Fruit fly (Drosophila melanogaster) whole organism, embryonic: ENCODE data around the gene AMPdeam.

Experiments used
- ATbp ChIP-seq: fragments of 200-800 bp; sonication (Bioruptor generic); optimal IDR thresholded peaks from 2 replicates; lab custom pipeline; 2017; ENCODE audit warnings: missing biosample characterization, mild to moderate bottlenecking, missing genetic modification characterization, missing genetic modification reagents
- B-H1 ChIP-seq: fragments of 200-800 bp; sonication (Bioruptor generic); IDR thresholded peaks from 3 replicates; pipeline ENCODE4 v1.3.6; 2022; ENCODE audit warnings: missing biosample characterization, missing genetic modification characterization
- C15 ChIP-seq: fragments of 200-800 bp; sonication (Bioruptor generic); IDR thresholded peaks from 3 replicates; pipeline ENCODE4 v1.3.6; 2022; ENCODE audit warnings: missing biosample characterization, missing genetic modification characterization
- CG10267 ChIP-seq: fragments of 200-800 bp; sonication (Bioruptor generic); optimal IDR thresholded peaks from 2 replicates; lab custom pipeline; 2018; ENCODE audit warnings: missing biosample characterization, mild to moderate bottlenecking, missing genetic modification characterization, moderate library complexity
- CG11093 ChIP-seq: fragments of 200-800 bp; sonication (Bioruptor generic); IDR thresholded peaks from 3 replicates; pipeline ENCODE4 v1.3.6; 2022; ENCODE audit warnings: missing biosample characterization, missing genetic modification characterization
- CG12391 ChIP-seq: fragments of 200-800 bp; sonication (Bioruptor generic); optimal IDR thresholded peaks from 3 replicates; lab custom pipeline; 2018; ENCODE audit warnings: missing biosample characterization, mild to moderate bottlenecking, missing genetic modification characterization, moderate library complexity
- CG12659 ChIP-seq: fragments of 200-800 bp; sonication (Bioruptor generic); optimal IDR thresholded peaks from 3 replicates; lab custom pipeline; 2017; ENCODE audit warnings: mild to moderate bottlenecking, missing biosample characterization, missing genetic modification reagents, missing genetic modification characterization
- CG13775 ChIP-seq: fragments of 200-800 bp; sonication (Bioruptor generic); optimal IDR thresholded peaks from 3 replicates; lab custom pipeline; 2017; ENCODE audit warnings: missing biosample characterization, mild to moderate bottlenecking, missing genetic modification characterization
- CG14441 ChIP-seq: fragments of 200-800 bp; sonication (Bioruptor generic); IDR thresholded peaks from 2 replicates; pipeline ENCODE4 v1.3.6; 2022; ENCODE audit warnings: missing biosample characterization, missing genetic modification characterization
- CG15269 ChIP-seq: fragments of 200-800 bp; sonication (Bioruptor generic); optimal IDR thresholded peaks from 2 replicates; lab custom pipeline; 2018; ENCODE audit warnings: missing biosample characterization, mild to moderate bottlenecking, missing genetic modification characterization, moderate library complexity
- CG15696 ChIP-seq: fragments of 200-800 bp; sonication (Bioruptor generic); optimal IDR thresholded peaks from 2 replicates; lab custom pipeline; 2019; ENCODE audit warnings: missing biosample characterization, mild to moderate bottlenecking, missing genetic modification characterization, moderate library complexity
- CG17186 ChIP-seq: fragments of 200-800 bp; sonication (Bioruptor generic); optimal IDR thresholded peaks from 3 replicates; lab custom pipeline; 2017; ENCODE audit warnings: missing biosample characterization, missing genetic modification reagents, missing genetic modification characterization
- CG17568 ChIP-seq: fragments of 200-800 bp; sonication (Bioruptor generic); optimal IDR thresholded peaks from 2 replicates; lab custom pipeline; 2018; ENCODE audit warnings: missing biosample characterization, mild to moderate bottlenecking, missing genetic modification characterization, moderate library complexity
- CG18262 ChIP-seq: fragments of 200-800 bp; optimal IDR thresholded peaks from 3 replicates; lab custom pipeline; 2019; ENCODE audit warnings: missing biosample characterization, mild to moderate bottlenecking, missing genetic modification characterization, moderate library complexity
- CG2120 ChIP-seq: fragments of 200-800 bp; sonication (Bioruptor generic); optimal IDR thresholded peaks from 3 replicates; lab custom pipeline; 2016; ENCODE audit warnings: missing biosample characterization, missing genetic modification characterization
- CG2875 ChIP-seq: fragments of 200-800 bp; sonication (Bioruptor generic); optimal IDR thresholded peaks from 2 replicates; lab custom pipeline; 2017; ENCODE audit warnings: missing biosample characterization, mild to moderate bottlenecking, missing genetic modification characterization, missing genetic modification reagents
- CG30020 ChIP-seq: fragments of 200-800 bp; optimal IDR thresholded peaks from 2 replicates; lab custom pipeline; 2019; ENCODE audit warnings: missing biosample characterization, mild to moderate bottlenecking, missing genetic modification characterization, moderate library complexity
- CG32767 ChIP-seq: fragments of 200-800 bp; sonication (Bioruptor generic); IDR thresholded peaks from 2 replicates; pipeline ENCODE4 v1.3.6; 2022; ENCODE audit warnings: missing biosample characterization, missing genetic modification characterization
- CG34422 ChIP-seq: fragments of 200-800 bp; sonication (Bioruptor generic); IDR thresholded peaks from 3 replicates; pipeline ENCODE4 v1.3.6; 2022; ENCODE audit warnings: missing biosample characterization, missing genetic modification characterization
- CG6854 ChIP-seq: fragments of 200-800 bp; sonication (Bioruptor generic); optimal IDR thresholded peaks from 3 replicates; lab custom pipeline; 2017; ENCODE audit warnings: missing biosample characterization, mild to moderate bottlenecking, missing genetic modification characterization
- CG7745 ChIP-seq: fragments of 200-800 bp; sonication (Bioruptor generic); optimal IDR thresholded peaks from 2 replicates; lab custom pipeline; 2018; ENCODE audit warnings: missing biosample characterization, mild to moderate bottlenecking, missing genetic modification characterization, moderate library complexity
- CG7839 ChIP-seq: fragments of 200-800 bp; sonication (Bioruptor generic); optimal IDR thresholded peaks from 3 replicates; lab custom pipeline; 2018; ENCODE audit warnings: missing biosample characterization, mild to moderate bottlenecking, missing genetic modification characterization, moderate library complexity
- CG9932 ChIP-seq: fragments of 200-800 bp; sonication (Bioruptor generic); IDR thresholded peaks from 2 replicates; pipeline ENCODE4 v1.3.6; 2022; ENCODE audit warnings: missing biosample characterization, missing genetic modification characterization
- CkIIα-i1 ChIP-seq: fragments of 200-800 bp; sonication (Bioruptor generic); IDR thresholded peaks from 2 replicates; pipeline ENCODE4 v1.3.6; 2022; ENCODE audit warnings: missing biosample characterization, missing genetic modification characterization
- CoRest ChIP-seq: fragments of 200-800 bp; sonication (Bioruptor generic); optimal IDR thresholded peaks from 3 replicates; lab custom pipeline; 2018; ENCODE audit warnings: missing biosample characterization, mild to moderate bottlenecking, missing genetic modification characterization, moderate library complexity
- Drgx ChIP-seq: fragments of 200-800 bp; sonication (Bioruptor generic); IDR thresholded peaks from 2 replicates; pipeline ENCODE4 v1.3.6; 2022; ENCODE audit warnings: missing biosample characterization, missing genetic modification characterization
- Ets97D ChIP-seq: fragments of 200-800 bp; sonication (Bioruptor generic); optimal IDR thresholded peaks from 3 replicates; lab custom pipeline; 2016; ENCODE audit warnings: missing biosample characterization, missing genetic modification characterization
- Hr78 ChIP-seq, 2 experiments: fragments of 200-800 bp in 1 of 2; fragments of >200 bp in 1 of 2; sonication (Bioruptor generic) in 1 of 2; optimal IDR thresholded peaks; 2 replicates each; lab custom pipeline; 2017 to 2019; ENCODE audit warnings: missing biosample characterization in 2 of 2, missing genetic modification characterization in 2 of 2, mild to moderate bottlenecking in 1 of 2, moderate library complexity in 1 of 2
- Mad ChIP-seq: fragments of 200-800 bp; sonication (Bioruptor generic); optimal IDR thresholded peaks from 2 replicates; lab custom pipeline; 2016; ENCODE audit warnings: missing biosample characterization, missing genetic modification characterization
- NfI ChIP-seq: fragments of 200-800 bp; sonication (Bioruptor generic); optimal IDR thresholded peaks from 3 replicates; lab custom pipeline; 2018; ENCODE audit warnings: missing biosample characterization, mild to moderate bottlenecking, missing genetic modification characterization, moderate library complexity
- Ssrp ChIP-seq: fragments of 200-800 bp; sonication (Bioruptor generic); optimal IDR thresholded peaks from 2 replicates; lab custom pipeline; 2018; ENCODE audit warnings: missing biosample characterization, mild to moderate bottlenecking, missing genetic modification characterization, moderate library complexity
- bsh ChIP-seq, 2 experiments: fragments of 200-800 bp; sonication (Bioruptor generic); optimal IDR thresholded peaks; 2 replicates each; lab custom pipeline; 2017 to 2018; ENCODE audit warnings: mild to moderate bottlenecking in 2 of 2, missing biosample characterization in 2 of 2, missing genetic modification characterization in 2 of 2, moderate library complexity in 1 of 2
- chif ChIP-seq, 2 experiments: fragments of 200-800 bp; sonication (Bioruptor generic); optimal IDR thresholded peaks; 3 replicates each; lab custom pipeline; 2016; ENCODE audit warnings: missing biosample characterization in 2 of 2, missing genetic modification characterization in 2 of 2
- chinmo ChIP-seq: fragments of 200-800 bp; sonication (Bioruptor generic); IDR thresholded peaks from 4 replicates; pipeline ENCODE4 v1.3.6; 2022; ENCODE audit warnings: missing biosample characterization, missing genetic modification characterization; ENCODE audit not compliant: partially characterized antibody
- crp ChIP-seq, 2 experiments: fragments of 200-800 bp; sonication (Bioruptor generic); optimal IDR thresholded peaks; 2 replicates in 1 of 2; 3 replicates in 1 of 2; lab custom pipeline; 2017; ENCODE audit warnings: missing biosample characterization in 2 of 2, missing genetic modification characterization in 2 of 2, mild to moderate bottlenecking in 1 of 2, moderate library complexity in 1 of 2
- esg ChIP-seq: fragments of 200-800 bp; sonication (Bioruptor generic); conservative IDR thresholded peaks from 2 replicates; pipeline ENCODE4 v1.3.6; 2022; ENCODE audit warnings: missing biosample characterization, missing genetic modification characterization
- her ChIP-seq: fragments of 200-800 bp; sonication (Bioruptor generic); optimal IDR thresholded peaks from 2 replicates; lab custom pipeline; 2016; ENCODE audit warnings: missing biosample characterization, missing genetic modification characterization
- knrl ChIP-seq: fragments of 200-800 bp; sonication (Bioruptor generic); IDR thresholded peaks from 3 replicates; pipeline ENCODE4 v1.3.6; 2022; ENCODE audit warnings: missing biosample characterization, missing genetic modification characterization; ENCODE audit not compliant: partially characterized antibody
- oc ChIP-seq: fragments of 200-800 bp; sonication (Bioruptor generic); optimal IDR thresholded peaks from 2 replicates; lab custom pipeline; 2018; ENCODE audit warnings: missing biosample characterization, mild to moderate bottlenecking, missing genetic modification characterization, moderate library complexity
- phol ChIP-seq: fragments of 200-800 bp; sonication (Bioruptor generic); optimal IDR thresholded peaks from 3 replicates; lab custom pipeline; 2018; ENCODE audit warnings: missing biosample characterization, mild to moderate bottlenecking, missing genetic modification characterization, moderate library complexity
- pita ChIP-seq: fragments of 200-800 bp; sonication (Bioruptor generic); optimal IDR thresholded peaks from 2 replicates; lab custom pipeline; 2017; ENCODE audit warnings: missing biosample characterization, mild to moderate bottlenecking, missing genetic modification characterization
- prd ChIP-seq, 3 experiments: fragments of >200 bp in 2 of 3; fragments of 200-800 bp in 1 of 3; sonication (Bioruptor generic) in 1 of 3; optimal IDR thresholded peaks in 2 of 3; IDR thresholded peaks in 1 of 3; 2 replicates in 2 of 3; 3 replicates in 1 of 3; pipeline versions ENCODE4 v1.3.6 to Lab custom; 2017 to 2022; ENCODE audit warnings: missing biosample characterization in 1 of 3, missing genetic modification characterization in 1 of 3
- ranshi ChIP-seq: fragments of 200-800 bp; sonication (Bioruptor generic); IDR thresholded peaks from 2 replicates; pipeline ENCODE4 v1.3.6; 2022; ENCODE audit warnings: missing biosample characterization, missing genetic modification characterization
- repo ChIP-seq: fragments of 200-800 bp; sonication (Bioruptor generic); optimal IDR thresholded peaks from 2 replicates; lab custom pipeline; 2016; ENCODE audit warnings: missing biosample characterization, missing genetic modification characterization
- row ChIP-seq: fragments of 200-800 bp; sonication (Bioruptor generic); IDR thresholded peaks from 3 replicates; pipeline ENCODE4 v1.3.6; 2022; ENCODE audit warnings: missing biosample characterization, missing genetic modification characterization
- so ChIP-seq: fragments of 200-800 bp; sonication (Bioruptor generic); IDR thresholded peaks from 3 replicates; pipeline ENCODE4 v1.3.6; 2022; ENCODE audit warnings: missing biosample characterization, missing genetic modification characterization
- tap ChIP-seq: fragments of 200-800 bp; optimal IDR thresholded peaks from 3 replicates; lab custom pipeline; 2019; ENCODE audit warnings: missing biosample characterization, mild to moderate bottlenecking, missing genetic modification characterization, moderate library complexity

Gene AMPdeam

dm6 chrX:13815526-13816173, 30.0 kb downstream of the AMPdeam start (continued):
- TF ChIP-seq CG7745 (tag; lab: Kevin White, UChicago) (no peak), CG12391 (peak; percentile 59), so (peak; percentile 72), CG15696 (tag; lab: Kevin White, UChicago) (peak; percentile 34), knrl (no peak), oc (peak; percentile 22), repo (no peak), CG10267 (peak; percentile 43), pita (GFP tag; lab: Kevin White, UChicago) (no peak), tap (tag; lab: Kevin White, UChicago) (peak; percentile 45), Mad (GFP tag; lab: Kevin White, UChicago) (peak; percentile 36), CG15269 (peak; percentile 73), CG11093 (GFP tag; lab: Robert Waterston, UW) (peak; percentile 63; the same call in 2 of the 3 replicates), CG17186 (no peak), CG9932 (GFP tag; lab: Robert Waterston, UW) (no peak), CG2120 (GFP tag; lab: Kevin White, UChicago) (peak; percentile 55), Ssrp (tag; lab: Kevin White, UChicago) (peak; percentile 69), CG13775 (GFP tag; lab: Kevin White, UChicago) (peak; percentile 30), Hr78 (GFP tag; optimal IDR thresholded peaks at IDR 0.05; lab: Kevin White, UChicago) (peak in 1 of 2 experiments; percentile 34), CkIIα-i1 (GFP tag; lab: Robert Waterston, UW) (no peak), ATbp (GFP tag; lab: Kevin White, UChicago) (no peak), B-H1 (GFP tag; lab: Robert Waterston, UW) (peak; percentile 26), CG7839 (tag; lab: Kevin White, UChicago) (peak; percentile 80), esg (GFP tag; lab: Robert Waterston, UW) (peak; percentile 60), CG32767 (GFP tag; lab: Robert Waterston, UW) (0 out of 2 replicates have a peak, but pooled peaks have one; percentile 55), row (GFP tag; lab: Robert Waterston, UW) (peak; percentile 71), prd (optimal IDR thresholded peaks at IDR 0.05; lab: Kevin White, UChicago) (no peak), prd (GFP tag; IDR thresholded peaks at IDR 0.05; lab: Robert Waterston, UW) (peak; percentile 71; the same call in 2 of the 3 replicates), ranshi (GFP tag; lab: Robert Waterston, UW) (peak; percentile 33; the same call in 1 of the 2 replicates), CG14441 (GFP tag; lab: Robert Waterston, UW) (peak; percentile 57), Ets97D (GFP tag; lab: Kevin White, UChicago) (no peak), CG12659 (GFP tag; lab: Kevin White, UChicago) (peak; percentile 68), chif (GFP tag; optimal IDR thresholded peaks at IDR 0.05; lab: Kevin White, UChicago) (peak in 1 of 2 experiments; percentile 36), CG17568 (GFP tag; lab: Kevin White, UChicago) (no peak), C15 (GFP tag; lab: Robert Waterston, UW) (no peak), her (GFP tag; lab: Kevin White, UChicago) (no peak), NfI (peak; percentile 54), Drgx (GFP tag; lab: Robert Waterston, UW) (peak; percentile 75), CG2875 (GFP tag; lab: Kevin White, UChicago) (peak; percentile 24), chinmo (GFP tag; lab: Robert Waterston, UW) (peak; percentile 79; the same call in 2 of the 4 replicates), phol (tag; lab: Kevin White, UChicago) (peak; percentile 71), crp (GFP tag; optimal IDR thresholded peaks at IDR 0.05; lab: Kevin White, UChicago) (no peak), CG18262 (tag; lab: Kevin White, UChicago) (peak; percentile 71), CG30020 (tag; lab: Kevin White, UChicago) (peak; percentile 1), bsh (GFP tag; optimal IDR thresholded peaks at IDR 0.05; lab: Kevin White, UChicago) (peak; percentile 50 to 69), CG34422 (GFP tag; lab: Robert Waterston, UW) (peak; percentile 49; the same call in 1 of the 3 replicates), CoRest (peak; percentile 78), CG6854 (peak; percentile 9)
